Worm (Caenorhabditis elegans): ENCODE results near the gene ZC376.8.

ZC376.8 gene

ce11 chrV:14175216-14175615 lies 4.8 kb upstream of the ZC376.8 start, which contains the start of gene cest-2.2:
TSS of gene cest-2.2 (minus strand) at chrV:14175355.
- peak; percentile 55 for TF ChIP-seq elt-2 (tag; optimal IDR thresholded peaks at IDR 0.05)
- TF ChIP-seq hlh-8 (tag; optimal IDR thresholded peaks at IDR 0.05), result no peak
- TF ChIP-seq sox-2 (GFP tag; IDR thresholded peaks at IDR 0.05), result no peak
- no peak for TF ChIP-seq pat-9 (tag; optimal IDR thresholded peaks at IDR 0.05)

ce11 chrV:14176572-14176971 lies 3.5 kb upstream of the ZC376.8 start:
- no peak for TF ChIP-seq pqm-1 (tag; optimal IDR thresholded peaks at IDR 0.05)
- TF ChIP-seq ceh-34 (tag; optimal IDR thresholded peaks at IDR 0.05), result no peak
- TF ChIP-seq sdc-2 (tag; optimal IDR thresholded peaks at IDR 0.05), result no peak
- no peak for TF ChIP-seq syd-9 (tag; optimal IDR thresholded peaks at IDR 0.05)
- TF ChIP-seq pros-1 (tag; optimal IDR thresholded peaks at IDR 0.05), result no peak

- TF ChIP-seq npax-4 (tag; optimal IDR thresholded peaks at IDR 0.05) (no peak), unc-55 (GFP tag; optimal IDR thresholded peaks at IDR 0.05) (peak; percentile 43), ref-2 (tag; optimal IDR thresholded peaks at IDR 0.05) (peak; percentile 37), nfya-1 (tag; optimal IDR thresholded peaks at IDR 0.05) (peak; percentile 45), hlh-15 (tag; optimal IDR thresholded peaks at IDR 0.05) (no peak), C38D4.7 (GFP tag; optimal IDR thresholded peaks at IDR 0.05) (no peak), pros-1 (tag; optimal IDR thresholded peaks at IDR 0.05) (peak; percentile 57)
Observed at ce11 chrV:14177657-14178129, 2.4 kb upstream of the ZC376.8 start, which contains the start of gene ceh-74. TSS of gene ceh-74 (plus strand) at chrV:14178079.

- TF ChIP-seq Y22D7AL.16 (tag; optimal IDR thresholded peaks at IDR 0.05) (no peak), madf-2 (tag; optimal IDR thresholded peaks at IDR 0.05) (no peak), K02D7.2 (tag; optimal IDR thresholded peaks at IDR 0.05) (no peak), syd-9 (tag; optimal IDR thresholded peaks at IDR 0.05) (no peak), elt-2 (tag; optimal IDR thresholded peaks at IDR 0.05) (peak; percentile 40), unc-42 (tag; optimal IDR thresholded peaks at IDR 0.05) (no peak)
Observed at ce11 chrV:14182860-14183259, 2.8 kb downstream of the ZC376.8 start, which contains the start of gene cest-2.3. TSS of gene cest-2.3 (minus strand) at chrV:14182960.

- TF ChIP-seq ceh-31 (tag; optimal IDR thresholded peaks at IDR 0.05) (peak; percentile 50), C08G9.2 (tag; optimal IDR thresholded peaks at IDR 0.05) (no peak), unc-42 (tag; optimal IDR thresholded peaks at IDR 0.05) (peak; percentile 98), nfya-1 (tag; optimal IDR thresholded peaks at IDR 0.05) (peak; percentile 2), ceh-18 (tag; optimal IDR thresholded peaks at IDR 0.05) (peak; percentile 26)
Observed at ce11 chrV:14185438-14185837, 5.4 kb downstream of the ZC376.8 start, which contains the start of the genes trm-1 and ints-2. TSS of gene trm-1 (minus strand) at chrV:14185612. TSS of gene ints-2 (plus strand) at chrV:14185686.

ce11 chrV:14187104-14187503 lies 7.1 kb downstream of the ZC376.8 start:
- TF ChIP-seq madf-2 (tag; optimal IDR thresholded peaks at IDR 0.05) (no peak), ceh-45 (GFP tag; IDR thresholded peaks at IDR 0.05) (no peak), sox-2 (GFP tag; IDR thresholded peaks at IDR 0.05) (no peak), ceh-34 (tag; optimal IDR thresholded peaks at IDR 0.05) (no peak), T23F11.4 (GFP tag; optimal IDR thresholded peaks at IDR 0.05) (no peak), pqm-1 (tag; optimal IDR thresholded peaks at IDR 0.05) (no peak), K02D7.2 (tag; optimal IDR thresholded peaks at IDR 0.05) (no peak), pax-1 (tag; optimal IDR thresholded peaks at IDR 0.05) (no peak), gmeb-2 (tag; optimal IDR thresholded peaks at IDR 0.05) (no peak), Y22D7AL.16 (tag; optimal IDR thresholded peaks at IDR 0.05) (no peak), ceh-48 (tag; optimal IDR thresholded peaks at IDR 0.05) (no peak), ref-2 (tag; optimal IDR thresholded peaks at IDR 0.05) (no peak), hlh-6 (tag; optimal IDR thresholded peaks at IDR 0.05) (no peak), C38D4.7 (GFP tag; optimal IDR thresholded peaks at IDR 0.05) (no peak)

- TF ChIP-seq rnt-1 (tag; optimal IDR thresholded peaks at IDR 0.05) (no peak), pat-9 (tag; optimal IDR thresholded peaks at IDR 0.05) (no peak), ceh-24 (tag; optimal IDR thresholded peaks at IDR 0.05) (no peak), fkh-10 (GFP tag; optimal IDR thresholded peaks at IDR 0.05) (no peak), C08G9.2 (tag; optimal IDR thresholded peaks at IDR 0.05) (no peak), pros-1 (tag; optimal IDR thresholded peaks at IDR 0.05) (no peak), ceh-30 (tag; optimal IDR thresholded peaks at IDR 0.05) (no peak)
Observed at ce11 chrV:14192870-14193269, 12.8 kb downstream of the ZC376.8 start.
